Fruit fly (Drosophila melanogaster): ENCODE results near the gene spir.

- TF ChIP-seq CTCF (optimal IDR thresholded peaks at IDR 0.05) (no peak), CG8478 (optimal IDR thresholded peaks at IDR 0.05) (no peak)
These were observed 70.3 kb downstream of the spir start for dm6 chr2L:20381329-20381728.

Measured in S2 (cell line).